Worm (Caenorhabditis elegans) whole organism, L1 larva: ENCODE results near the gene vps-37.
A peak's percentile ranks its signal among the peaks of the same experiment; 100 is the strongest.

Experiments used
- C16A3.4 ChIP-seq: fragments of 150-350 bp; optimal IDR thresholded peaks from 2 replicates; lab custom pipeline; 2014; ENCODE audit warnings: missing biosample characterization, missing genetic modification characterization
- C34B4.2 ChIP-seq: sonication (generic microtip); optimal IDR thresholded peaks from 2 replicates; lab custom pipeline; 2017; ENCODE audit warnings: mild to moderate bottlenecking, missing genetic modification characterization, missing compliant biosample characterization
- aha-1 ChIP-seq: fragments of 150-350 bp; optimal IDR thresholded peaks from 2 replicates; lab custom pipeline; 2014; ENCODE audit warnings: missing biosample characterization, missing genetic modification characterization
- blmp-1 ChIP-seq: fragments of 150-350 bp; optimal IDR thresholded peaks from 2 replicates; lab custom pipeline; 2014; ENCODE audit warnings: missing biosample characterization, missing genetic modification characterization
- ceh-8 ChIP-seq: fragments of 200-800 bp; sonication (Bioruptor generic); optimal IDR thresholded peaks from 2 replicates; lab custom pipeline; 2018; ENCODE audit warnings: mild to moderate bottlenecking, missing genetic modification characterization, moderate library complexity, missing compliant biosample characterization
- ceh-90 ChIP-seq: sonication (generic microtip); optimal IDR thresholded peaks from 2 replicates; lab custom pipeline; 2016; ENCODE audit warnings: missing genetic modification characterization, missing compliant biosample characterization
- dsc-1 ChIP-seq: sonication (generic microtip); optimal IDR thresholded peaks from 2 replicates; lab custom pipeline; 2016; ENCODE audit warnings: mild to moderate bottlenecking, missing genetic modification characterization, missing compliant biosample characterization
- egl-13 ChIP-seq: sonication (generic microtip); optimal IDR thresholded peaks from 2 replicates; lab custom pipeline; 2016; ENCODE audit warnings: missing genotype, missing genetic modification reagents, missing genetic modification characterization, missing compliant biosample characterization
- egl-27 ChIP-seq, 2 experiments: fragments of 150-350 bp in 1 of 2; sonication (generic microtip); optimal IDR thresholded peaks; 3 replicates each; lab custom pipeline; 2017 to 2018; ENCODE audit warnings: missing biosample characterization in 2 of 2, missing genetic modification characterization in 2 of 2, missing genetic modification reagents in 2 of 2
- fkh-10 ChIP-seq: sonication (generic microtip); optimal IDR thresholded peaks from 2 replicates; lab custom pipeline; 2017; ENCODE audit warnings: missing biosample characterization, missing genetic modification reagents, missing genetic modification characterization
- fkh-8 ChIP-seq: sonication (generic microtip); optimal IDR thresholded peaks from 2 replicates; lab custom pipeline; 2016; ENCODE audit warnings: mild to moderate bottlenecking, missing genetic modification characterization, missing compliant biosample characterization
- hpl-2 ChIP-seq: fragments of 150-350 bp; optimal IDR thresholded peaks from 2 replicates; lab custom pipeline; 2014; ENCODE audit warnings: missing biosample characterization, missing genetic modification reagents, missing genetic modification characterization
- irx-1 ChIP-seq: sonication (generic microtip); optimal IDR thresholded peaks from 2 replicates; lab custom pipeline; 2016; ENCODE audit warnings: missing genetic modification characterization, missing compliant biosample characterization
- isw-1 ChIP-seq: fragments of 200-800 bp; sonication (Bioruptor generic); IDR thresholded peaks from 2 replicates; pipeline ENCODE4 v1.3.6; 2022; ENCODE audit warnings: missing genetic modification characterization, missing compliant biosample characterization
- lin-35 ChIP-seq, 2 experiments: fragments of 150-350 bp; optimal IDR thresholded peaks; 2 replicates each; lab custom pipeline; 2014; ENCODE audit warnings: missing biosample characterization in 2 of 2, missing genetic modification characterization in 2 of 2, missing genetic modification reagents in 2 of 2
- lin-39 ChIP-seq: fragments of 150-350 bp; optimal IDR thresholded peaks from 2 replicates; lab custom pipeline; 2014; ENCODE audit warnings: missing biosample characterization, missing genetic modification reagents, missing genetic modification characterization
- lir-3 ChIP-seq: sonication (generic microtip); optimal IDR thresholded peaks from 2 replicates; lab custom pipeline; 2016; ENCODE audit warnings: mild to moderate bottlenecking, missing genetic modification characterization, moderate library complexity, missing compliant biosample characterization; ENCODE audit not compliant: poor library complexity
- lsy-2 ChIP-seq, 2 experiments: fragments of 150-350 bp; optimal IDR thresholded peaks; 2 replicates each; lab custom pipeline; 2014; ENCODE audit warnings: missing biosample characterization in 2 of 2, missing genetic modification characterization in 2 of 2
- mdl-1 ChIP-seq, 2 experiments: fragments of 150-350 bp; optimal IDR thresholded peaks; 2 replicates each; lab custom pipeline; 2014 to 2017; ENCODE audit warnings: missing biosample characterization in 2 of 2, missing genetic modification characterization in 2 of 2, inconsistent platforms in 1 of 2
- mef-2 ChIP-seq: fragments of 150-350 bp; optimal IDR thresholded peaks from 2 replicates; lab custom pipeline; 2014; ENCODE audit warnings: missing biosample characterization, missing genetic modification characterization
- mep-1 ChIP-seq: fragments of 150-350 bp; optimal IDR thresholded peaks from 2 replicates; lab custom pipeline; 2014; ENCODE audit warnings: missing biosample characterization, missing genetic modification characterization
- nhr-20 ChIP-seq: sonication (generic microtip); optimal IDR thresholded peaks from 2 replicates; lab custom pipeline; 2016; ENCODE audit warnings: mild to moderate bottlenecking, missing genetic modification characterization, missing compliant biosample characterization
- nhr-28 ChIP-seq: fragments of 150-350 bp; optimal IDR thresholded peaks from 2 replicates; lab custom pipeline; 2014; ENCODE audit warnings: missing biosample characterization, missing genetic modification characterization
- nhr-47 ChIP-seq: sonication (generic microtip); optimal IDR thresholded peaks from 2 replicates; lab custom pipeline; 2016; ENCODE audit warnings: mild to moderate bottlenecking, missing genetic modification characterization, moderate library complexity, missing compliant biosample characterization
- nhr-77 ChIP-seq: fragments of 150-350 bp; optimal IDR thresholded peaks from 2 replicates; lab custom pipeline; 2014; ENCODE audit warnings: missing biosample characterization, missing genetic modification characterization
- nhr-84 ChIP-seq: sonication (generic microtip); optimal IDR thresholded peaks from 2 replicates; lab custom pipeline; 2017; ENCODE audit warnings: missing biosample characterization, missing genetic modification characterization
- nhr-90 ChIP-seq: sonication (generic microtip); optimal IDR thresholded peaks from 2 replicates; lab custom pipeline; 2016; ENCODE audit warnings: mild to moderate bottlenecking, missing genetic modification characterization, missing compliant biosample characterization; ENCODE audit not compliant: poor library complexity
- pag-3 ChIP-seq: sonication (generic microtip); optimal IDR thresholded peaks from 2 replicates; lab custom pipeline; 2017; ENCODE audit warnings: missing genetic modification characterization, mild to moderate bottlenecking, missing compliant biosample characterization, antibody characterized with exemption, borderline replicate concordance; ENCODE audit not compliant: insufficient read depth
- pax-3 ChIP-seq: fragments of 200-800 bp; sonication (Bioruptor generic); optimal IDR thresholded peaks from 2 replicates; lab custom pipeline; 2018; ENCODE audit warnings: mild to moderate bottlenecking, missing genetic modification characterization, moderate library complexity, missing compliant biosample characterization
- rnt-1 ChIP-seq: sonication (generic microtip); optimal IDR thresholded peaks from 2 replicates; lab custom pipeline; 2016; ENCODE audit warnings: mild to moderate bottlenecking, missing genetic modification characterization, moderate library complexity, missing compliant biosample characterization
- snu-23 ChIP-seq: sonication (generic microtip); optimal IDR thresholded peaks from 2 replicates; lab custom pipeline; 2016; ENCODE audit warnings: missing genetic modification characterization, missing compliant biosample characterization
- sup-37 ChIP-seq: fragments of 200-800 bp; sonication (Bioruptor generic); optimal IDR thresholded peaks from 2 replicates; lab custom pipeline; 2018; ENCODE audit warnings: mild to moderate bottlenecking, missing genetic modification characterization, missing compliant biosample characterization
- swsn-7 ChIP-seq: sonication (generic microtip); optimal IDR thresholded peaks from 2 replicates; lab custom pipeline; 2016; ENCODE audit warnings: missing genetic modification characterization, missing compliant biosample characterization
- tbx-2 ChIP-seq: sonication (generic microtip); optimal IDR thresholded peaks from 2 replicates; lab custom pipeline; 2016; ENCODE audit warnings: missing genetic modification characterization, missing compliant biosample characterization
- unc-62 ChIP-seq: fragments of 150-350 bp; optimal IDR thresholded peaks from 2 replicates; lab custom pipeline; 2014; ENCODE audit warnings: missing biosample characterization, missing genetic modification reagents, missing genetic modification characterization
- unc-98 ChIP-seq: fragments of 200-800 bp; sonication (Bioruptor generic); IDR thresholded peaks from 2 replicates; pipeline ENCODE4 v1.3.6; 2022; ENCODE audit warnings: missing genetic modification characterization, missing compliant biosample characterization
- zip-4 ChIP-seq: fragments of 200-800 bp; sonication (Bioruptor generic); optimal IDR thresholded peaks from 2 replicates; lab custom pipeline; 2018; ENCODE audit warnings: mild to moderate bottlenecking, missing genetic modification characterization, moderate library complexity, missing compliant biosample characterization
- ztf-11 ChIP-seq, 2 experiments: sonication (generic microtip); optimal IDR thresholded peaks; 2 replicates each; lab custom pipeline; 2016 to 2017; ENCODE audit warnings: missing genetic modification characterization in 2 of 2, missing biosample characterization in 1 of 2, missing compliant biosample characterization in 1 of 2
- ztf-4 ChIP-seq: fragments of 150-350 bp; optimal IDR thresholded peaks from 2 replicates; lab custom pipeline; 2014; ENCODE audit warnings: missing biosample characterization, missing genetic modification characterization

The vps-37 gene

DNA sequence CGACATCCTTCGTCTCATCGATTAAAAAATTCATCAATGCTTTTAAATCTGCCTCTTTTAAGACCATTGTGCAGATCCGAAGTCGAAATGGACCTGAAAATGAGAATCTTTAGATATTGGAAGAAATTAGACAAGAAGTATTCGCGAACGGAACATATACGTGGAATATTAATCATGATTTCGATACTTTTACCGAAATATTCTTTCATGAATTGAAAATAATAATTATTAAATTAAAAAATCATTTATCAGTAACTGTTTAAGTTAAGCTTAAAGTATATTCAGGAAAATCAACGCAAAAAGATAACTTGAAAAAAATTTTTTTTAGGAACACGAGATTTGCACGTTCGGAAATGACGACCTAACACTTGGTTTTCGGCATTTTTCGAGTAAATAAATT, 8.8 kb downstream of the vps-37 start, which contains the start of gene CD4.8:
Gene CD4.8 (minus strand): TSS at position 101 of the 400 bp plus-strand sequence.
- TF ChIP-seq C16A3.4 (tag; lab: Kevin White, UChicago), result no peak
- TF ChIP-seq zip-4 (GFP tag; lab: Kevin White, UChicago), result no peak
- TF ChIP-seq ztf-4 (tag; lab: Kevin White, UChicago), result no peak
- no peak for TF ChIP-seq blmp-1 (tag; lab: Kevin White, UChicago)
- no peak for TF ChIP-seq swsn-7
- TF ChIP-seq fkh-10 (GFP tag; lab: Kevin White, UChicago), result no peak

DNA sequence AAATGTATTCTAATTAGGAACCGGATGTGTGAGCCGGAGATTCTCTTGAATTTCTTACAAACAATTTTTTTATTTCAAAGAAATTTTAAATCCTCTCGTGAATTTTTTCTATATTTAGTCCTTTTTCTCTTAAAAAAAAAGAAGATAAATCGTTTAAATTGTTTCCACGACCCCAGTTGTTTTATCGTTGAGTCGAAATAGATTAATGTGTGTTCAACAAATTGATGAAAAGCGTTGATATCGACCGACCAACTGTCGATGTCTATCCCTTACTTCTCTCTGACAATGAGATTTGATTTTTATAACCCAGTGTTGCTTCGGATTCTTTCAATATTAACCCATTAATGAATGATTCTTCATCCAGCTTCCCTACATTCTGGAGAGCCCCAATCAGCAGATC, 13.8 kb downstream of the vps-37 start, which contains the start of gene CD4.1:
Gene CD4.1 (plus strand): TSS at position 301 of the 400 bp plus-strand sequence.
- TF ChIP-seq rnt-1 (tag; lab: Kevin White, UChicago), result peak; percentile 38
- no peak for TF ChIP-seq egl-27 (tag; optimal IDR thresholded peaks at IDR 0.05; lab: Kevin White, UChicago)
- TF ChIP-seq, all 84 proteins: peak for 1

DNA sequence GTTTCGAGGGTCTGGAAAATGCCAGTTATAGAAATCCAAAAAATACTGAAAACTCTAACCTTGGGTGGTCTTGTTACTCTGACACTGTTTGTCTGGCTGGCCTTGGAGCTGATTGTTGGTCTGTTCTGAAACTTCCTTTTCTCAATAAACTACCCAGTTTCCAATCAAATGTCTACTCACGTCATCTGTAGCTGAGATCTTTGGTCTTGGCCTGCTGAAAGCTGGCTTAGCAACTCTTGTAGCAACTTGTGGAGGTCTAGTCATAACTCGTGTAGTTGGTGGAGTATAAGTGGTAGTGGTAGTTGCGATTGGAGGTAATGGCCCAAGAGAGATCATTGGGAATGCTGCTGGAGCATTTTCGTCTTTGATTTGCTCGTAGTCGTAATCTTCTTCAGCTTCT, 17.7 kb downstream of the vps-37 start:
- TF ChIP-seq nhr-28 (tag; lab: Kevin White, UChicago), result no peak
- no peak for TF ChIP-seq nhr-84
- TF ChIP-seq C34B4.2 (tag; lab: Kevin White, UChicago), result no peak
- no peak for TF ChIP-seq nhr-90 (tag; lab: Kevin White, UChicago)
- TF ChIP-seq hpl-2 (GFP tag; lab: Kevin White, UChicago), result no peak
- no peak for TF ChIP-seq mdl-1 (tag; optimal IDR thresholded peaks at IDR 0.05; lab: Kevin White, UChicago)
- no peak for TF ChIP-seq tbx-2 (tag; lab: Kevin White, UChicago)
- no peak for TF ChIP-seq lir-3 (tag; lab: Kevin White, UChicago)
- no peak for TF ChIP-seq fkh-8 (tag; lab: Kevin White, UChicago)
- no peak for TF ChIP-seq ceh-90 (tag; lab: Kevin White, UChicago)
- TF ChIP-seq mef-2 (tag; lab: Kevin White, UChicago), result no peak

DNA sequence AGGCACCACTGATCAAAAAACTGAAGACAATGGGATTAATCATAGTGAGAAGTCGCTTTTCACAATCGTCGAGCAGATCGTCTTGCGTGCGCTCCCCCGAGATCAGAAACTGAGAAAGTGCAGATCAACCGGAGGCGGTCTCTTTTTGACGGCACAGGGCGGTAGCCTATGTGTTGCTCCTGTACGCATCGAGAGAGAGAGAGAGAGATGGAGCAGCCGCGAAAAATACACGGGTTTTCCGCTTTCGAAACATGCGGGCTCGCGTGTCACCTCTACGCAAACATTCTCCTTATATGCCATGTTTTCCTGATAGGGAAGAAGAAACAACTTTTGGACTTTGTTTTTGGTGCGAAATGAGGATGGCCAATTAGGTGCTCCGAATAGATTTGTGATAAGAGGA, 20.6 kb downstream of the vps-37 start, which contains the start of gene lrpc-1:
Gene lrpc-1 (minus strand): TSS at position 101 of the 400 bp plus-strand sequence.
- TF ChIP-seq hpl-2 (GFP tag; lab: Kevin White, UChicago) (no peak), rnt-1 (tag; lab: Kevin White, UChicago) (no peak), C34B4.2 (tag; lab: Kevin White, UChicago) (no peak), ceh-8 (no peak), nhr-20 (tag; lab: Kevin White, UChicago) (no peak), mep-1 (tag; lab: Kevin White, UChicago) (no peak), mef-2 (tag; lab: Kevin White, UChicago) (no peak), irx-1 (no peak), lin-35 (GFP tag; optimal IDR thresholded peaks at IDR 0.05; lab: Kevin White, UChicago) (no peak), dsc-1 (no peak), pax-3 (no peak), nhr-47 (tag; lab: Kevin White, UChicago) (no peak), lir-3 (tag; lab: Kevin White, UChicago) (no peak), ztf-11 (tag; optimal IDR thresholded peaks at IDR 0.05; lab: Kevin White, UChicago) (no peak), mdl-1 (tag; optimal IDR thresholded peaks at IDR 0.05; lab: Kevin White, UChicago) (no peak)
- TF ChIP-seq, all 84 proteins: peak for 0

DNA sequence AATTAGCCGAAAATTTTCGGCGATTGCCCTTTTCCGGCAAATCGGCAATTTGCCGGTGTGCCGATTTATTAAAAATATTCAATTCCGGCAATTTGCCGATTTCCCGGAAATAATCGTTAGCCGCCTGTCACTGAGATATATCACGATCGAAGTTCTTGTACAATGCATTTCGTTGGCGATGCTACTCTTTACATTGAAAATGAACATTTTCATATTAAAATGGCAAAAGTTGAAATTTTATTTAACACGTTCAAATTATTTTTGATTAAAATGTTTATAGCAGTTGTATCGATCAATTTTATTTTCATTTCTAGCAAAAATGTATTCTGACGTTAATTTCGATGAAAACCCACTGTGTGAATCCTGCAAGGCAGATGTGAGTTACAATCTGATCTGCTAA, 22.2 kb downstream of the vps-37 start, which contains the start of gene M03E7.3:
Gene M03E7.3 (plus strand): TSS at position 301 of the 400 bp plus-strand sequence.
- TF ChIP-seq ztf-11 (tag; optimal IDR thresholded peaks at IDR 0.05; lab: Kevin White, UChicago) (no peak), aha-1 (tag; lab: Kevin White, UChicago) (no peak), ceh-8 (no peak), lin-39 (tag; lab: Kevin White, UChicago) (no peak), pag-3 (tag; lab: Kevin White, UChicago) (no peak), sup-37 (no peak), isw-1 (GFP tag; lab: Robert Waterston, UW) (no peak), unc-98 (GFP tag; lab: Robert Waterston, UW) (no peak), egl-13 (tag; lab: Kevin White, UChicago) (no peak), lir-3 (tag; lab: Kevin White, UChicago) (no peak), unc-62 (no peak), snu-23 (GFP tag; lab: Kevin White, UChicago) (no peak), nhr-77 (tag; lab: Kevin White, UChicago) (no peak), lsy-2 (tag; optimal IDR thresholded peaks at IDR 0.05; lab: Kevin White, UChicago) (no peak), mef-2 (tag; lab: Kevin White, UChicago) (no peak)
